Worm (Caenorhabditis elegans) whole organism, mixed stage, embryonic: ENCODE measurements around the gene ceh-54.

ENCODE experiments used
- M03D4.4 ChIP-seq: sonication (generic microtip); optimal IDR thresholded peaks from 2 replicates; lab custom pipeline; 2017; ENCODE audit warnings: mild to moderate bottlenecking, missing genetic modification characterization, missing compliant biosample characterization
- bed-3 ChIP-seq: fragments of 200-800 bp; sonication (Bioruptor generic); optimal IDR thresholded peaks from 3 replicates; lab custom pipeline; 2018; ENCODE audit warnings: mild to moderate bottlenecking, missing genetic modification characterization, moderate library complexity, missing compliant biosample characterization
- blmp-1 ChIP-seq: fragments of 150-350 bp; optimal IDR thresholded peaks from 2 replicates; lab custom pipeline; 2014; ENCODE audit warnings: missing biosample characterization, missing genetic modification characterization
- ceh-39 ChIP-seq: fragments of 150-350 bp; optimal IDR thresholded peaks from 2 replicates; lab custom pipeline; 2014; ENCODE audit warnings: missing biosample characterization, missing genetic modification characterization
- ceh-43 ChIP-seq: fragments of 200-800 bp; sonication (Bioruptor generic); optimal IDR thresholded peaks from 2 replicates; lab custom pipeline; 2018; ENCODE audit warnings: mild to moderate bottlenecking, missing genetic modification characterization, moderate library complexity, missing compliant biosample characterization
- ceh-83 ChIP-seq: fragments of 200-800 bp; sonication (Bioruptor generic); optimal IDR thresholded peaks from 2 replicates; lab custom pipeline; 2018; ENCODE audit warnings: mild to moderate bottlenecking, missing genetic modification characterization, missing compliant biosample characterization
- ces-1 ChIP-seq: fragments of 150-350 bp; optimal IDR thresholded peaks from 2 replicates; lab custom pipeline; 2014; ENCODE audit warnings: missing biosample characterization, missing genetic modification reagents, missing genetic modification characterization
- cnd-1 ChIP-seq: fragments of 200-800 bp; sonication (Bioruptor generic); optimal IDR thresholded peaks from 2 replicates; lab custom pipeline; 2018; ENCODE audit warnings: mild to moderate bottlenecking, missing genetic modification characterization, missing compliant biosample characterization
- drap-1 ChIP-seq: fragments of 200-800 bp; sonication (Bioruptor generic); optimal IDR thresholded peaks from 3 replicates; lab custom pipeline; 2018; ENCODE audit warnings: mild to moderate bottlenecking, missing genetic modification characterization, missing compliant biosample characterization
- elt-1 ChIP-seq: sonication (generic microtip); optimal IDR thresholded peaks from 2 replicates; lab custom pipeline; 2017; ENCODE audit warnings: missing genetic modification characterization, mild to moderate bottlenecking, missing compliant biosample characterization, antibody characterized with exemption, moderate library complexity, borderline replicate concordance; ENCODE audit not compliant: insufficient read depth
- elt-3 ChIP-seq: fragments of 150-350 bp; optimal IDR thresholded peaks from 2 replicates; lab custom pipeline; 2014; ENCODE audit warnings: missing biosample characterization, missing genetic modification characterization
- flh-1 ChIP-seq: fragments of 200-800 bp; sonication (Bioruptor generic); optimal IDR thresholded peaks from 2 replicates; lab custom pipeline; 2018; ENCODE audit warnings: mild to moderate bottlenecking, missing genetic modification characterization, moderate library complexity, missing compliant biosample characterization
- ham-2 ChIP-seq: fragments of 200-800 bp; sonication (Bioruptor generic); optimal IDR thresholded peaks from 2 replicates; lab custom pipeline; 2018; ENCODE audit warnings: mild to moderate bottlenecking, missing genetic modification characterization, missing compliant biosample characterization
- hlh-1 ChIP-seq: fragments of 150-350 bp; optimal IDR thresholded peaks from 2 replicates; lab custom pipeline; 2014; ENCODE audit warnings: missing biosample characterization, missing genetic modification reagents, missing genetic modification characterization
- lin-13 ChIP-seq: fragments of 150-350 bp; optimal IDR thresholded peaks from 2 replicates; lab custom pipeline; 2014; ENCODE audit warnings: missing biosample characterization, missing genetic modification characterization
- lin-32 ChIP-seq: fragments of 200-800 bp; sonication (Bioruptor generic); optimal IDR thresholded peaks from 2 replicates; lab custom pipeline; 2018; ENCODE audit warnings: mild to moderate bottlenecking, missing genetic modification characterization, missing compliant biosample characterization
- lsy-2 ChIP-seq: fragments of 150-350 bp; optimal IDR thresholded peaks from 2 replicates; lab custom pipeline; 2014; ENCODE audit warnings: missing biosample characterization, missing genetic modification characterization
- mab-5 ChIP-seq: fragments of 150-350 bp; optimal IDR thresholded peaks from 2 replicates; lab custom pipeline; 2014; ENCODE audit warnings: missing biosample characterization, missing genetic modification characterization
- mep-1 ChIP-seq: fragments of 150-350 bp; optimal IDR thresholded peaks from 2 replicates; lab custom pipeline; 2017; ENCODE audit warnings: missing biosample characterization, missing genetic modification reagents, missing genetic modification characterization, inconsistent platforms
- mls-2 ChIP-seq: sonication (generic microtip); optimal IDR thresholded peaks from 2 replicates; lab custom pipeline; 2016; ENCODE audit warnings: mild to moderate bottlenecking, missing genetic modification characterization, moderate library complexity, missing compliant biosample characterization
- nhr-12 ChIP-seq: fragments of 150-350 bp; optimal IDR thresholded peaks from 2 replicates; lab custom pipeline; 2014; ENCODE audit warnings: missing biosample characterization, missing genetic modification characterization
- nhr-2 ChIP-seq: fragments of 150-350 bp; optimal IDR thresholded peaks from 2 replicates; lab custom pipeline; 2014; ENCODE audit warnings: missing biosample characterization, missing genetic modification characterization
- nhr-237 ChIP-seq: fragments of 150-350 bp; optimal IDR thresholded peaks from 2 replicates; lab custom pipeline; 2014; ENCODE audit warnings: missing biosample characterization, missing genetic modification characterization
- nhr-28 ChIP-seq: fragments of 150-350 bp; optimal IDR thresholded peaks from 2 replicates; lab custom pipeline; 2014; ENCODE audit warnings: missing biosample characterization, missing genetic modification characterization
- nhr-76 ChIP-seq: sonication (generic microtip); optimal IDR thresholded peaks from 2 replicates; lab custom pipeline; 2017; ENCODE audit warnings: missing biosample characterization, missing genetic modification characterization
- pha-4 ChIP-seq: fragments of 150-350 bp; optimal IDR thresholded peaks from 2 replicates; lab custom pipeline; 2018; ENCODE audit warnings: missing biosample characterization, missing genetic modification reagents, missing genetic modification characterization
- sem-2 ChIP-seq: fragments of 200-800 bp; sonication (Bioruptor generic); optimal IDR thresholded peaks from 2 replicates; lab custom pipeline; 2018; ENCODE audit warnings: mild to moderate bottlenecking, missing genetic modification characterization, missing compliant biosample characterization
- snpc-4 ChIP-seq: fragments of 150-350 bp; optimal IDR thresholded peaks from 2 replicates; lab custom pipeline; 2014; ENCODE audit warnings: missing biosample characterization, missing genetic modification characterization
- sptf-1 ChIP-seq: sonication (generic microtip); optimal IDR thresholded peaks from 2 replicates; lab custom pipeline; 2017; ENCODE audit warnings: mild to moderate bottlenecking, missing genetic modification characterization, moderate library complexity, missing compliant biosample characterization
- tbx-8 ChIP-seq: fragments of 200-800 bp; sonication (Bioruptor generic); optimal IDR thresholded peaks from 2 replicates; lab custom pipeline; 2018; ENCODE audit warnings: mild to moderate bottlenecking, missing genetic modification characterization, moderate library complexity, missing compliant biosample characterization
- unc-120 ChIP-seq: sonication (generic microtip); optimal IDR thresholded peaks from 2 replicates; lab custom pipeline; 2017; ENCODE audit warnings: missing genetic modification characterization, missing compliant biosample characterization; ENCODE audit not compliant: poor library complexity, severe bottlenecking
- unc-39 ChIP-seq: fragments of 150-350 bp; optimal IDR thresholded peaks from 2 replicates; lab custom pipeline; 2014; ENCODE audit warnings: missing biosample characterization, missing genetic modification characterization
- unc-62 ChIP-seq: fragments of 150-350 bp; optimal IDR thresholded peaks from 2 replicates; lab custom pipeline; 2014; ENCODE audit warnings: missing biosample characterization, missing genetic modification reagents, missing genetic modification characterization
- zip-8 ChIP-seq: fragments of 150-350 bp; optimal IDR thresholded peaks from 2 replicates; lab custom pipeline; 2014; ENCODE audit warnings: missing biosample characterization, missing genetic modification characterization
- ztf-11 ChIP-seq: fragments of 150-350 bp; optimal IDR thresholded peaks from 2 replicates; lab custom pipeline; 2014; ENCODE audit warnings: missing biosample characterization, missing genetic modification characterization

Gene ceh-54

DNA sequence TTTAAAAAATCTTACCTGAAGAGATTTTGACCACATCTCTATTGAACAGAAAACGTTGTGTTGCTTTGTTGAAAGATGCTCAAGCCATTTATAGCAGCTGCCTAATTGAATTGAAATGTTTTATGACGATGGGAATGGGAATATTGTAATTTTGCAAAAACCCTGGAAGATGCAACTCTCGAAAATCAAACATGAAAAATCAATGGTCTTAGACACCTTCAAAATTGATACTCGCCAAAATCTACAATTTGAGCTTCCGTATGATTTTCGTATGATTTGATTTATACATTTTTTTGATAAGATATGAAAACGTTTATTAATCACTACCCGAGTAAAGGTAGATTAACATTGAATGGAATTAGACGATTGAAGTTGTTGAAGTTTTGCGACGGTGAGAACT, 14.4 kb upstream of the ceh-54 start, which contains the start of gene C14F11.7:
C14F11.7 (minus strand) TSS at position 101 of the 400 bp plus-strand sequence.
- TF ChIP-seq flh-1 (GFP tag; lab: Kevin White, UChicago) (no peak), ceh-83 (no peak), nhr-28 (no peak)

DNA sequence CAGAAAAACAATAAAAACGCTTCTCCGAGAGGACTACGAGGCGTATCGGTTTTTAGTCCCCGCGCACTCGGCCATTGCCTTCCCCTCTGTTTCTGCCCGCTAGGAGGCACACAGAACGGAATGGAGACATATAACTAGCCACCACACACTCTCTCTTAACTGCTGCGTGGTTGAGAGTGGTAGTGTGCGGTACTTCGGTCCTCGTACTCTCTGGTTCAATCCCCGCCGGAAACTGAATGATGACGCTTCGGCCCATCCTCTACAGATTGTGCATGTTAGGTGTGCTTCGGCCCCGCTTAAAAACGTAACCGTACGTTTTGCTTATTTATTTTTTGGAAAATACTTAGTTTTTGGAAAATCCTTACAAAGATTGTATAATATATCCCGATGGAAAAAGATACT, 13.6 kb upstream of the ceh-54 start, which contains the start of gene T13C5.6:
T13C5.6 (minus strand) TSS at position 1 of the 402 bp plus-strand sequence.
- TF ChIP-seq drap-1 (GFP tag; lab: Kevin White, UChicago) (peak; percentile 99), lin-13 (tag; lab: Kevin White, UChicago) (peak; percentile 90), ces-1 (GFP tag; lab: Kevin White, UChicago) (peak; percentile 84), bed-3 (GFP tag; lab: Kevin White, UChicago) (peak; percentile 91), unc-39 (tag; lab: Kevin White, UChicago) (peak; percentile 89), lsy-2 (peak; percentile 72), snpc-4 (tag; lab: Kevin White, UChicago) (no peak), nhr-28 (peak; percentile 75), zip-8 (tag; lab: Kevin White, UChicago) (no peak), mls-2 (tag; lab: Kevin White, UChicago) (peak; percentile 99), nhr-12 (peak; percentile 64), lin-32 (GFP tag; lab: Kevin White, UChicago) (peak; percentile 96), mep-1 (tag; lab: Kevin White, UChicago) (peak; percentile 94), pha-4 (tag; lab: Kevin White, UChicago) (peak; percentile 95), nhr-2 (tag; lab: Kevin White, UChicago) (peak; percentile 18), unc-120 (tag; lab: Kevin White, UChicago) (peak; percentile 97), ceh-39 (tag; lab: Kevin White, UChicago) (peak; percentile 62), sem-2 (peak; percentile 93), blmp-1 (tag; lab: Kevin White, UChicago) (no peak), cnd-1 (tag; lab: Kevin White, UChicago) (peak; percentile 98), mab-5 (tag; lab: Kevin White, UChicago) (peak; percentile 26), flh-1 (GFP tag; lab: Kevin White, UChicago) (peak; percentile 89), sptf-1 (tag; lab: Kevin White, UChicago) (peak; percentile 98), tbx-8 (GFP tag; lab: Kevin White, UChicago) (peak; percentile 97), ham-2 (GFP tag; lab: Kevin White, UChicago) (peak; percentile 97), ztf-11 (tag; lab: Kevin White, UChicago) (peak; percentile 66), ceh-43 (peak; percentile 95), elt-3 (tag; lab: Kevin White, UChicago) (peak; percentile 45), elt-1 (tag; lab: Kevin White, UChicago) (peak; percentile 37), nhr-76 (tag; lab: Kevin White, UChicago) (peak; percentile 71), unc-62 (GFP tag; lab: Kevin White, UChicago) (peak; percentile 84), hlh-1 (tag; lab: Kevin White, UChicago) (peak; percentile 78), M03D4.4 (peak; percentile 97), nhr-237 (tag; lab: Kevin White, UChicago) (peak; percentile 76), ceh-83 (peak; percentile 97)
- TF ChIP-seq, all 35 proteins: peak for 32

DNA sequence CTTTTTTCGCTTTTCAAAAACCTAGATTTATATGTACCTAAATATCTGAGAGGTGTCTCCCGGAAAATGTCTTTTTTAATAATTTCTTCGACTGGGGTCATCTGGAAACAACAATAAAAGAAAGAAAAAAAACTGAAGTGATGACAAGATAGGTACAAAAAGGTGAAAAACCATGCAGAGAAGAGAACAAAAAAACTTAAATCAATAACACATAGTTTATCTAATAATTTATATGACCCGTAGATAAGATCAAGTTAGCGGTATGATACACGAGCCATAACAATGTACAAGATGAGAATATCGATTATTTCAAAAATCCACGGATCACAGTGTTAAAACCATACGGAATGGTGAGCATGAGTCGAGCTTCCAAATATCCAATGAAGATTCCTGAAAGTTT, 12.3 kb upstream of the ceh-54 start, which contains the start of gene mtp-18:
mtp-18 (minus strand) TSS at position 101 of the 400 bp plus-strand sequence.
- no peak for TF ChIP-seq ztf-11 (tag; lab: Kevin White, UChicago)
- TF ChIP-seq nhr-237 (tag; lab: Kevin White, UChicago) = no peak
- TF ChIP-seq lsy-2 = no peak
- TF ChIP-seq ceh-39 (tag; lab: Kevin White, UChicago) = no peak
- TF ChIP-seq flh-1 (GFP tag; lab: Kevin White, UChicago) = no peak

DNA sequence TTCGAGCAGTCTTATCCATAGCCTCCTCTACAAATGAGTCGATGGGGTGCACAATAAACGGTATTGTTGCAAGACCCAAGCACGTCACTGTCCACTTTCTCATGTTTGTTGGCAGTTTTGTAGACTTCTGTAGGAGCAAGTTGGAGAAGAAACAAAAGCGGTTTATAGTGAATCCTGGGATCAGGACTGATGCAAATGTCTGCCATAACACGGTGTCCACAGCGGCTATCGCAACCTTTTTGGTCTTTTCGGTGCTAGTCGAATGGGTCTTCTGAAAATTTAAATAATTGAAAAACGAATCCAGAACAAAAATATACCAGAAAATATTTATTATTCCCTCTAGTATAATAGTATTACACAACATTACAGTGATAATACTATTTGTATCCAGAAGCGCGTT, 11.3 kb upstream of the ceh-54 start:
- no peak for TF ChIP-seq cnd-1 (tag; lab: Kevin White, UChicago)
